5 fruit fly cellular contexts compared by ENCODE assay signal in the genomic region with DNA sequence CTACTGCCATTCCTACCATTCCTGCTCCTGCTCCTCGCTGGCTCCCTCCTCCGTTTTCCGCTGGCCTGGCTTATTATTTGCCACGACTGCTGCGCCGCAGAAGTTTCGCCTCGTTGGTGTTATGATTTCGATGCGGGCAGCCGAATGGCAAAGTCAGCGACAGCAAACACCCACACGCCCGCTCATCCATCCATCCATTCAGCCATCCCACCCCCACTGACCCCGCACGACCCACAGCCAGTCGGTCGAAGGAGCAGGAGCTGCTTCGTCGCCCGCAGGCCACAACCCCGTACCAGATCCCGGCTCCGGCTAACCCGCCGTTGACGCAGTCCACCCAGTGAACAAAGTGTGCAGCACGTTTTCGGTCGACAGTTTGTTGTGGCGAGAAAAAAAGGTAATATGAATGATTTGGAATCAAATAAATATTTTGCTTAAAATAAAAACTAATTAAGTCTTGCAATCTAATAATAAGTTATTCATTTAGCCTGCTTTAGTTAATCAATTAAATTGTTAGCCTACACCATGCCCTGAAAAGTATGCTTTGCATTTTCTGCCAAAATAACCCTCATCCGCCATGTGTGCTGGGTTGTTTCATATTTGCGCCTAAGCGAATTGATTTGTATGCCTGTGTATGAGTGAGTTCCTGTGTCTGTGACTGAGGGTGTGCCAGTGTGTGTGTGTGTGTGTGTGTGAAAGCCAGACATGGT.
TF ChIP-seq lines count a peak whose summit lies in the region.

No protein-coding gene starts in this region.

- TF ChIP-seq CTCF in whole organism, embryonic (GFP tag; optimal IDR thresholded peaks at IDR 0.05; lab: Kevin White, UChicago) = no peak

TF ChIP-seq in whole organism, adult, 20 proteins besides CTCF, POLR2A, EP300 and RAD21 (continues in another document):
- TF ChIP-seq CG1620 (GFP tag; optimal IDR thresholded peaks at IDR 0.05; lab: Kevin White, UChicago) (no peak), Mnt (GFP tag; optimal IDR thresholded peaks at IDR 0.05; lab: Kevin White, UChicago) (no peak), Hr96 (GFP tag; optimal IDR thresholded peaks at IDR 0.05; lab: Kevin White, UChicago) (no peak), bab1 (GFP tag; optimal IDR thresholded peaks at IDR 0.05; lab: Kevin White, UChicago) (no peak), CG12768 (GFP tag; optimal IDR thresholded peaks at IDR 0.05; lab: Kevin White, UChicago) (no peak), kay (GFP tag; lab: Kevin White, UChicago; ENCODE audit: borderline replicate concordance) (no peak), cic (GFP tag; optimal IDR thresholded peaks at IDR 0.05; lab: Kevin White, UChicago) (no peak), CG5204 (GFP tag; optimal IDR thresholded peaks at IDR 0.05; lab: Kevin White, UChicago) (no peak), CG7045 (GFP tag; optimal IDR thresholded peaks at IDR 0.05; lab: Kevin White, UChicago) (peak; percentile 11), CG14711 (tag; optimal IDR thresholded peaks at IDR 0.05; lab: Kevin White, UChicago) (no peak), ovo (GFP tag; optimal IDR thresholded peaks at IDR 0.05; lab: Kevin White, UChicago) (no peak), Clk (GFP tag; optimal IDR thresholded peaks at IDR 0.05; lab: Kevin White, UChicago) (no peak), CG33017 (tag; optimal IDR thresholded peaks at IDR 0.05; lab: Kevin White, UChicago) (peak; percentile 32), cnc (optimal IDR thresholded peaks at IDR 0.05; lab: Kevin White, UChicago) (no peak), tj (GFP tag; optimal IDR thresholded peaks at IDR 0.05; lab: Kevin White, UChicago) (no peak), toe (GFP tag; optimal IDR thresholded peaks at IDR 0.05; lab: Kevin White, UChicago) (peak; percentile 10), CG7101 (tag; optimal IDR thresholded peaks at IDR 0.05; lab: Kevin White, UChicago) (peak; percentile 21)

TF ChIP-seq in whole organism, embryonic, 481 proteins besides CTCF, POLR2A, EP300 and RAD21 (continues in another document):
- peak; percentile 35 for TF ChIP-seq odd (GFP tag; optimal IDR thresholded peaks at IDR 0.05; lab: Kevin White, UChicago)
- TF ChIP-seq insv (GFP tag; optimal IDR thresholded peaks at IDR 0.05; lab: Kevin White, UChicago) = no peak
- peak; percentile 23 for TF ChIP-seq Chrac-16 (GFP tag; optimal IDR thresholded peaks at IDR 0.05; lab: Kevin White, UChicago)
- peak; percentile 88 for TF ChIP-seq CG7556 (GFP tag; optimal IDR thresholded peaks at IDR 0.05; lab: Kevin White, UChicago)
- peak; percentile 81 for TF ChIP-seq dmrt99B (tag; optimal IDR thresholded peaks at IDR 0.05; lab: Kevin White, UChicago)
- TF ChIP-seq CG11695 (GFP tag; IDR thresholded peaks at IDR 0.05; lab: Robert Waterston, UW) = peak; percentile 46; the same call in 1 of the 3 replicates
- TF ChIP-seq slbo (GFP tag; IDR thresholded peaks at IDR 0.05; lab: Robert Waterston, UW) = peak; percentile 52; the same call in 1 of the 2 replicates
- TF ChIP-seq CG7839 (tag; optimal IDR thresholded peaks at IDR 0.05; lab: Kevin White, UChicago) = peak; percentile 72
- TF ChIP-seq CG1603 (tag; optimal IDR thresholded peaks at IDR 0.05; lab: Kevin White, UChicago) = peak; percentile 35
- TF ChIP-seq seq (GFP tag; IDR thresholded peaks at IDR 0.05; lab: Robert Waterston, UW) = peak; percentile 51
- TF ChIP-seq tll (GFP tag; optimal IDR thresholded peaks at IDR 0.05; lab: Kevin White, UChicago) = no peak
- no peak for TF ChIP-seq fru (optimal IDR thresholded peaks at IDR 0.05; lab: Kevin White, UChicago)
- TF ChIP-seq CG3726 (GFP tag; IDR thresholded peaks at IDR 0.05; lab: Robert Waterston, UW) = no peak
- peak; percentile 66 for TF ChIP-seq PHDP (tag; optimal IDR thresholded peaks at IDR 0.05; lab: Kevin White, UChicago)
- TF ChIP-seq CG14050 (GFP tag; IDR thresholded peaks at IDR 0.05; lab: Robert Waterston, UW) = no peak
- TF ChIP-seq CoRest (tag; optimal IDR thresholded peaks at IDR 0.05; lab: Kevin White, UChicago) = peak; percentile 70
- TF ChIP-seq CG3847 (GFP tag; IDR thresholded peaks at IDR 0.05; lab: Robert Waterston, UW) = peak; percentile 27

TF ChIP-seq in whole organism, prepupa, 60 proteins besides CTCF, POLR2A, EP300 and RAD21 (continues in another document):
- peak; percentile 20 for TF ChIP-seq net (GFP tag; optimal IDR thresholded peaks at IDR 0.05; lab: Kevin White, UChicago)
- TF ChIP-seq lz (GFP tag; optimal IDR thresholded peaks at IDR 0.05; lab: Kevin White, UChicago) = peak; percentile 29
- peak; percentile 21 for TF ChIP-seq Hr4 (GFP tag; optimal IDR thresholded peaks at IDR 0.05; lab: Kevin White, UChicago)
- peak; percentile 32 for TF ChIP-seq salr (GFP tag; optimal IDR thresholded peaks at IDR 0.05; lab: Kevin White, UChicago)
- TF ChIP-seq fd59A (GFP tag; optimal IDR thresholded peaks at IDR 0.05; lab: Kevin White, UChicago) = peak; percentile 66
- TF ChIP-seq Eip93F (GFP tag; optimal IDR thresholded peaks at IDR 0.05; lab: Kevin White, UChicago) = no peak
- TF ChIP-seq Sox14 (GFP tag; optimal IDR thresholded peaks at IDR 0.05; lab: Kevin White, UChicago) = peak; percentile 57
- TF ChIP-seq svp (GFP tag; lab: Kevin White, UChicago) = peak; percentile 69
- peak; percentile 44 for TF ChIP-seq CG10631 (GFP tag; optimal IDR thresholded peaks at IDR 0.05; lab: Kevin White, UChicago)
- peak; percentile 73 for TF ChIP-seq Ets96B (tag; optimal IDR thresholded peaks at IDR 0.05; lab: Kevin White, UChicago)
- TF ChIP-seq CG6276 (GFP tag; optimal IDR thresholded peaks at IDR 0.05; lab: Kevin White, UChicago) = peak; percentile 24
- TF ChIP-seq CG31627 (GFP tag; optimal IDR thresholded peaks at IDR 0.05; lab: Kevin White, UChicago) = peak; percentile 33
- TF ChIP-seq CG11294 (GFP tag; IDR thresholded peaks at IDR 0.05; lab: Robert Waterston, UW) = no peak
- TF ChIP-seq CG11762 (GFP tag; optimal IDR thresholded peaks at IDR 0.05; lab: Kevin White, UChicago; ENCODE audit: insufficient read depth) = peak; percentile 6
- TF ChIP-seq Met (GFP tag; optimal IDR thresholded peaks at IDR 0.05; lab: Kevin White, UChicago) = peak; percentile 45
- peak; percentile 71 for TF ChIP-seq CG6808 (GFP tag; optimal IDR thresholded peaks at IDR 0.05; lab: Kevin White, UChicago)
- TF ChIP-seq Hr38 (GFP tag; optimal IDR thresholded peaks at IDR 0.05; lab: Kevin White, UChicago) = no peak

TF ChIP-seq in whole organism, pupa, 21 proteins besides CTCF, POLR2A, EP300 and RAD21:
- TF ChIP-seq Pif1B (GFP tag; optimal IDR thresholded peaks at IDR 0.05; lab: Kevin White, UChicago) = peak; percentile 15
- peak; percentile 84 for TF ChIP-seq CG8159 (tag; optimal IDR thresholded peaks at IDR 0.05; lab: Kevin White, UChicago)
- peak; percentile 46 for TF ChIP-seq gl (tag; optimal IDR thresholded peaks at IDR 0.05; lab: Kevin White, UChicago)
- TF ChIP-seq CG10348 (GFP tag; IDR thresholded peaks at IDR 0.05; lab: Robert Waterston, UW) = no peak
- TF ChIP-seq CG15710 (tag; optimal IDR thresholded peaks at IDR 0.05; lab: Kevin White, UChicago) = peak; percentile 79
- TF ChIP-seq CG14655 (GFP tag; optimal IDR thresholded peaks at IDR 0.05; lab: Kevin White, UChicago) = peak; percentile 69
- peak; percentile 66 for TF ChIP-seq CG17806 (tag; optimal IDR thresholded peaks at IDR 0.05; lab: Kevin White, UChicago)
- peak; percentile 56 for TF ChIP-seq Snoo (tag; optimal IDR thresholded peaks at IDR 0.05; lab: Kevin White, UChicago)
- peak; percentile 55 for TF ChIP-seq CG8301 (tag; optimal IDR thresholded peaks at IDR 0.05; lab: Kevin White, UChicago)
- peak; percentile 59 for TF ChIP-seq CG34367 (tag; optimal IDR thresholded peaks at IDR 0.05; lab: Kevin White, UChicago)
- peak; percentile 52 for TF ChIP-seq Pif1A (GFP tag; optimal IDR thresholded peaks at IDR 0.05; lab: Kevin White, UChicago)
- TF ChIP-seq CG12605 (GFP tag; IDR thresholded peaks at IDR 0.05; lab: Robert Waterston, UW) = no peak
- TF ChIP-seq CG13204 (GFP tag; optimal IDR thresholded peaks at IDR 0.05; lab: Kevin White, UChicago) = peak; percentile 37
- TF ChIP-seq CG9948 (tag; optimal IDR thresholded peaks at IDR 0.05; lab: Kevin White, UChicago) = peak; percentile 65
- no peak for TF ChIP-seq CG32121 (GFP tag; IDR thresholded peaks at IDR 0.05; lab: Robert Waterston, UW)
TF ChIP-seq in whole organism, pupa: peak in this region for 12.

TF ChIP-seq in whole organism, wandering third instar larva, 38 proteins besides CTCF, POLR2A, EP300 and RAD21 (continues in another document):
- TF ChIP-seq N (GFP tag; optimal IDR thresholded peaks at IDR 0.05; lab: Kevin White, UChicago) (no peak), br (GFP tag; optimal IDR thresholded peaks at IDR 0.05; lab: Kevin White, UChicago) (peak; percentile 20), OdsH (GFP tag; optimal IDR thresholded peaks at IDR 0.05; lab: Kevin White, UChicago) (peak; percentile 38), sage (GFP tag; optimal IDR thresholded peaks at IDR 0.05; lab: Kevin White, UChicago) (no peak), HLH106 (tag; optimal IDR thresholded peaks at IDR 0.05; lab: Kevin White, UChicago) (peak; percentile 60), Hnf4 (GFP tag; optimal IDR thresholded peaks at IDR 0.05; lab: Kevin White, UChicago) (no peak), dl (GFP tag; optimal IDR thresholded peaks at IDR 0.05; lab: Kevin White, UChicago; ENCODE audit: insufficient read depth in 1 of 2, partially characterized antibody in 2 of 2) (no peak), foxo (GFP tag; optimal IDR thresholded peaks at IDR 0.05; lab: Kevin White, UChicago) (peak in 1 of 2 experiments; percentile 57), CG9705 (GFP tag; optimal IDR thresholded peaks at IDR 0.05; lab: Kevin White, UChicago) (peak; percentile 33), rgr (GFP tag; optimal IDR thresholded peaks at IDR 0.05; lab: Kevin White, UChicago) (peak; percentile 13), h (GFP tag; optimal IDR thresholded peaks at IDR 0.05; lab: Kevin White, UChicago) (peak; percentile 37), psq (GFP tag; optimal IDR thresholded peaks at IDR 0.05; lab: Kevin White, UChicago) (peak; percentile 20), fru (GFP tag; optimal IDR thresholded peaks at IDR 0.05; lab: Kevin White, UChicago) (peak; percentile 48), dsf (GFP tag; optimal IDR thresholded peaks at IDR 0.05; lab: Kevin White, UChicago; ENCODE audit: borderline replicate concordance) (no peak), ey (GFP tag; optimal IDR thresholded peaks at IDR 0.05; lab: Kevin White, UChicago) (peak; percentile 50), woc (GFP tag; optimal IDR thresholded peaks at IDR 0.05; lab: Kevin White, UChicago) (no peak), lola (GFP tag; optimal IDR thresholded peaks at IDR 0.05; lab: Kevin White, UChicago) (no peak), usp (GFP tag; optimal IDR thresholded peaks at IDR 0.05; lab: Kevin White, UChicago) (no peak), Sp1 (GFP tag; optimal IDR thresholded peaks at IDR 0.05; lab: Kevin White, UChicago) (peak; percentile 67), Dif (GFP tag; optimal IDR thresholded peaks at IDR 0.05; lab: Kevin White, UChicago; ENCODE audit: partially characterized antibody) (no peak), brk (GFP tag; optimal IDR thresholded peaks at IDR 0.05; lab: Kevin White, UChicago) (no peak), Rel (GFP tag; optimal IDR thresholded peaks at IDR 0.05; lab: Kevin White, UChicago) (no peak), Rel (tag; optimal IDR thresholded peaks at IDR 0.05; lab: Kevin White, UChicago) (no peak), tai (GFP tag; optimal IDR thresholded peaks at IDR 0.05; lab: Kevin White, UChicago) (no peak)
